Worm (Caenorhabditis elegans): ENCODE data around the gene W05H9.2.

DNA sequence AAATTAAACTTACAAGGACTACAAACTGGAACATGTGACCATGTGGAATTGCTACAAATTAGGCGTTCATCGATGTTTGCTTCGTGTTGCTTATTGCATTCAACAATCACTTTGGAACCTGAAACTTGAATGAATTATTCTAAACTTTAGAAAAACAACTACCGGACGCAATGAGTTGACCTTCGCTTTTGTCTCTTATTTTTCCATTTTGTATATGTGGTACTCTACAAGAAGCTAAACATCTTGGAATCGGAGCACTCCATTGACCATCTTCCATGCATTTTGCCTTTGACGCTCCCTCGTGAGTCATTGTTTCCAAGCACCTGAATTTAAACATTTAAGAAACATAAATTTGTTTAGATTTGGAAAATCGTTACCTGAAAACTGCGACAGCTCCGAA lies 22.2 kb downstream of the W05H9.2 start:
- no peak for TF ChIP-seq somi-1 (GFP tag; optimal IDR thresholded peaks at IDR 0.05)
- no peak for TF ChIP-seq ceh-58 (GFP tag; IDR thresholded peaks at IDR 0.05)
- TF ChIP-seq ceh-27 (GFP tag; optimal IDR thresholded peaks at IDR 0.05): no peak
- TF ChIP-seq ceh-40 (GFP tag; IDR thresholded peaks at IDR 0.05): no peak
- TF ChIP-seq B0019.2 (GFP tag; conservative IDR thresholded peaks at IDR 0.05): no peak
- TF ChIP-seq snpc-3.4 (tag; optimal IDR thresholded peaks at IDR 0.05): no peak
- TF ChIP-seq ets-4 (GFP tag; optimal IDR thresholded peaks at IDR 0.05): no peak
- no peak for TF ChIP-seq mel-28 (tag; optimal IDR thresholded peaks at IDR 0.05; ENCODE audit: borderline replicate concordance)
- TF ChIP-seq D2030.7 (GFP tag; IDR thresholded peaks at IDR 0.05): no peak
- TF ChIP-seq Y56A3A.18 (GFP tag; IDR thresholded peaks at IDR 0.05): no peak
- no peak for TF ChIP-seq ceh-91 (GFP tag; IDR thresholded peaks at IDR 0.05)
- no peak for TF ChIP-seq zfh-2 (GFP tag; conservative IDR thresholded peaks at IDR 0.05)

All from whole organism, young adult.